Fruit fly (Drosophila melanogaster) whole organism, pupa: Measurements from ENCODE around the gene Ncc69.

Source experiments
- CG10348 ChIP-seq: fragments of 200-800 bp; sonication (Bioruptor generic); IDR thresholded peaks from 2 replicates; pipeline ENCODE4 v1.3.6; 2022; ENCODE audit warnings: missing biosample characterization, missing genetic modification characterization
- CG12605 ChIP-seq: fragments of 200-800 bp; sonication (Bioruptor generic); IDR thresholded peaks from 2 replicates; pipeline ENCODE4 v1.3.6; 2022; ENCODE audit warnings: missing biosample characterization, missing genetic modification characterization
- CG13204 ChIP-seq: fragments of 200-800 bp; sonication (Bioruptor generic); optimal IDR thresholded peaks from 2 replicates; lab custom pipeline; 2018; ENCODE audit warnings: missing biosample characterization, mild to moderate bottlenecking, missing genetic modification characterization, moderate library complexity
- CG14655 ChIP-seq: fragments of 200-800 bp; sonication (Bioruptor generic); optimal IDR thresholded peaks from 3 replicates; lab custom pipeline; 2017; ENCODE audit warnings: mild to moderate bottlenecking, missing biosample characterization, missing genetic modification reagents, missing genetic modification characterization
- CG15710 ChIP-seq: fragments of 200-800 bp; sonication (Bioruptor generic); optimal IDR thresholded peaks from 2 replicates; lab custom pipeline; 2018; ENCODE audit warnings: missing biosample characterization, mild to moderate bottlenecking, missing genetic modification characterization, moderate library complexity
- CG17806 ChIP-seq: fragments of 200-800 bp; sonication (Bioruptor generic); optimal IDR thresholded peaks from 2 replicates; lab custom pipeline; 2018; ENCODE audit warnings: missing biosample characterization, mild to moderate bottlenecking, missing genetic modification characterization, moderate library complexity
- CG32121 ChIP-seq: fragments of 200-800 bp; sonication (Bioruptor generic); IDR thresholded peaks from 2 replicates; pipeline ENCODE4 v1.3.6; 2022; ENCODE audit warnings: missing biosample characterization, missing genetic modification characterization
- CG34367 ChIP-seq: fragments of 200-800 bp; sonication (Bioruptor generic); optimal IDR thresholded peaks from 2 replicates; lab custom pipeline; 2018; ENCODE audit warnings: missing biosample characterization, mild to moderate bottlenecking, missing genetic modification characterization
- CG4496 ChIP-seq: fragments of 200-800 bp; sonication (Bioruptor generic); IDR thresholded peaks from 3 replicates; pipeline ENCODE4 v1.3.6; 2022; ENCODE audit warnings: missing biosample characterization, missing genetic modification characterization
- CG8159 ChIP-seq: fragments of 200-800 bp; sonication (Bioruptor generic); optimal IDR thresholded peaks from 3 replicates; lab custom pipeline; 2018; ENCODE audit warnings: missing biosample characterization, mild to moderate bottlenecking, missing genetic modification characterization, moderate library complexity
- CG8301 ChIP-seq: fragments of 200-800 bp; sonication (Bioruptor generic); optimal IDR thresholded peaks from 2 replicates; lab custom pipeline; 2018; ENCODE audit warnings: missing biosample characterization, mild to moderate bottlenecking, missing genetic modification characterization
- CG9948 ChIP-seq: fragments of 200-800 bp; sonication (Bioruptor generic); optimal IDR thresholded peaks from 2 replicates; lab custom pipeline; 2018; ENCODE audit warnings: missing biosample characterization, mild to moderate bottlenecking, missing genetic modification characterization, moderate library complexity
- D1 ChIP-seq: fragments of 200-800 bp; sonication (Bioruptor generic); optimal IDR thresholded peaks from 2 replicates; lab custom pipeline; 2018; ENCODE audit warnings: missing biosample characterization, mild to moderate bottlenecking, missing genetic modification characterization, moderate library complexity
- EcR ChIP-seq: fragments of 200-800 bp; sonication (Bioruptor generic); optimal IDR thresholded peaks from 3 replicates; lab custom pipeline; 2019; ENCODE audit warnings: missing biosample characterization, missing genetic modification characterization, mild to moderate bottlenecking, moderate library complexity, missing genetic modification reagents
- Ets98B ChIP-seq: fragments of 200-800 bp; sonication (Bioruptor generic); IDR thresholded peaks from 2 replicates; pipeline ENCODE4 v1.3.6; 2022; ENCODE audit warnings: missing biosample characterization, missing genetic modification characterization
- Pif1A ChIP-seq: fragments of 200-800 bp; sonication (Bioruptor generic); optimal IDR thresholded peaks from 3 replicates; lab custom pipeline; 2016; ENCODE audit warnings: missing biosample characterization, missing genetic modification characterization
- Pif1B ChIP-seq: fragments of 200-800 bp; sonication (Bioruptor generic); optimal IDR thresholded peaks from 3 replicates; lab custom pipeline; 2016; ENCODE audit warnings: missing biosample characterization, missing genetic modification characterization
- Snoo ChIP-seq: fragments of 200-800 bp; sonication (Bioruptor generic); optimal IDR thresholded peaks from 3 replicates; lab custom pipeline; 2017; ENCODE audit warnings: missing biosample characterization, mild to moderate bottlenecking, missing genetic modification characterization, inconsistent platforms
- fd96Ca ChIP-seq: fragments of 200-800 bp; sonication (Bioruptor generic); IDR thresholded peaks from 3 replicates; pipeline ENCODE4 v1.3.6; 2022; ENCODE audit warnings: missing biosample characterization, missing genetic modification characterization
- gl ChIP-seq: fragments of 200-800 bp; sonication (Bioruptor generic); optimal IDR thresholded peaks from 2 replicates; lab custom pipeline; 2018; ENCODE audit warnings: missing biosample characterization, mild to moderate bottlenecking, missing genetic modification characterization
- rn ChIP-seq: fragments of 200-800 bp; sonication (Bioruptor generic); IDR thresholded peaks from 2 replicates; pipeline ENCODE4 v1.3.6; 2022; ENCODE audit warnings: missing biosample characterization, missing genetic modification characterization

The Ncc69 gene

DNA sequence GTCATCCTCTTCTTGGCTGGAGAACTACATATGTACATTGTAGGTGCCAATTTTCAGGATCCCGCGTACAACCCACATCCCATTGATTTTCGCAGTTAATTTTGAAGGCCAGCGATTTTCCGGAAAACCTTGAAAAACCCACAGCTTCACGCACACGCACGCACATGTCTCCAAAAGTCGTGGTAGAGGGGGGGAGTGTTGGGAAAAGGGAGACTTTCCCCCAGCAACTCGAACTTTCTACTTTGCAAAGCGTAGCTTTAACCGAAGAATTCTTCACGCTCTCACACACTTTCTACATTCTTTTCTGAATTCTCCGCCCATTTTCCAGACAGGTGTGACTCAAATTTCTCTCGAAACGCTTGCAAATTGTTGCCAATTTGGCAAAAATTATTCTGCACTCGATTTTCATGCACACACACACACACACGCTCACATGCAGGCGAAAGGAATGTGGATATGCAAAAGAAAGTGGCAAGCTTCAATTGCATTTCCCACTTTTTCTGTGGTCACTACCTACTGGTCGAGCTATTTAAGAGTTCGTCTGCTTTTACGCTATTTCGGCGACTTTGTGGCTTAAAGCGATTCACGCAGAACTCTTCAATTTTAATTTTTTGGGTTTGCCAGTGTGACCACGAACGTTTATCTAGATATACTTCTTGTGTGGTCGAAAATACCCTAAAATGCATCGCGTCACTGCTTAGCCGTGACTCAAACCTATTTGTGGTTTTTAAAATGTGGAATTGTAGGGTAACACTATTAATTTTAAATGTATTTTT lies 23.1 kb upstream of the Ncc69 start, which contains the start of gene SCaMC:
Gene SCaMC (minus strand): TSS at position 654 of the 776 bp plus-strand sequence.
- no peak for TF ChIP-seq rn (GFP tag; lab: Robert Waterston, UW)
- TF ChIP-seq, all 21 proteins: peak for 0

DNA sequence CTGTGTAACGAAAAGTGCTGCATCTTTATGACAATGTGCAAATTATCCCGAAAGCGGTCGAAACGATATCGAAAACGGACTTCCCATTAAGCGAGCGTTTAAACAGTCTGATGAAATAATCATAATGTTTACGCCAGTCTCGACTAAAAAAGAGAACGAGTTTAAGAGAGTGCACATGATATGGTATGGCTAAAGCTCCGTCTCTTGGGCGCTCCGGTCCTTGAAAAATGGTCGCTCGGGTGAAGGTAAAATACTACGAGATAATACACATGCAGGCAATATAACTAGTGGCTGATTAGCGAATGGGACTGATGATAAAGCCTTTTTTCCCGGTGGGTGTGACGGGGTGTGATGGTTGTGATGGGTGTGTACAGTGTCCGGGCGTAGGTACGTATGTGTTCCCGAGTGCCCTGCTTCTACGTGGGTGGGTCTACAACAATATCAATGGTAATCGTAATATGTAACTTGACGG lies 20.0 kb upstream of the Ncc69 start:
- TF ChIP-seq CG32121 (no peak), EcR (GFP tag; lab: Kevin White, UChicago) (peak; percentile 78)
- TF ChIP-seq, all 21 proteins: peak for 1

DNA sequence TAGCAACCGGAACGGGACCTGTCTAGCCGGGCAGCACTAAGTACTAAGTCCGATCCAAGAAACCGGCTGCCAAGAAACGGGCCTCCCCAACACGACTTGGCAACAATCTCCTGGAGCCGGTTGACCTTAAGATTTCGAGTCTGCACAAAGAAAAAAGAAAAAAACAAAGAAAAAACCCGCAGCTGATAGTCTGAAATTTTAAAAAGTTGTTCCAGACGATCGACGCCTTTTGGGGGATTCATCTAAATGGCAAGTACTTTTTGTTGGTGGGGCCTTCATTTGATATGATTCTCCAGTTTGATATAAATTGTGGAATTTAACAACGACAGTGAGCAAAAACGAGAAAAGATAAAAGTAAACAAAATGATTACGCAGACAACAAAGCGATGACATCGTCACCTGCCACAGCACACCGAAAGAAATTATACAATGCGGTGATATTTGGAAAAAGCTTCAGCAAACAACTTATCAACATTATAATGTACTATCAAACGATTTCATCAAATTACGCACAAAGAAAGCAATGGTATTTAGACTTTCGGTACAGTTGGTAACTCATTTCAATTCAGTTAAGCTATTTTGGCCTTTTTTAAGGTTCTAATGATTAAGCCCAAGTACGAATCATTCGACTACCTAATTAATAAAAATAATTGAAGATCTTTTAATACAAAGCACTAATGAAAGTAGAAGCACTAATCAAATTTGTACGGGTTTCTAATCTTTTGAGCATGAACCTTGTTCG lies 19.4 kb upstream of the Ncc69 start:
- TF ChIP-seq EcR (GFP tag; lab: Kevin White, UChicago): peak; percentile 74
- no peak for TF ChIP-seq CG10348
- peak; percentile 75 for TF ChIP-seq CG8159
- TF ChIP-seq CG4496: no peak
- TF ChIP-seq CG34367 (tag; lab: Kevin White, UChicago): no peak
- TF ChIP-seq CG15710 (tag; lab: Kevin White, UChicago): peak; percentile 64
- no peak for TF ChIP-seq gl (tag; lab: Kevin White, UChicago)
- peak; percentile 47 for TF ChIP-seq CG17806 (tag; lab: Kevin White, UChicago)
- no peak for TF ChIP-seq rn (GFP tag; lab: Robert Waterston, UW)
- no peak for TF ChIP-seq CG12605 (GFP tag; lab: Robert Waterston, UW)
- peak; percentile 59 for TF ChIP-seq Pif1B (GFP tag; lab: Kevin White, UChicago)
- peak; percentile 49 for TF ChIP-seq CG9948 (tag; lab: Kevin White, UChicago)
- TF ChIP-seq CG8301: peak; percentile 32
- peak; percentile 60 for TF ChIP-seq Snoo (tag; lab: Kevin White, UChicago)
- peak; percentile 77 for TF ChIP-seq Pif1A (GFP tag; lab: Kevin White, UChicago)
- no peak for TF ChIP-seq fd96Ca (GFP tag; lab: Robert Waterston, UW)
- no peak for TF ChIP-seq Ets98B (GFP tag; lab: Robert Waterston, UW)

DNA sequence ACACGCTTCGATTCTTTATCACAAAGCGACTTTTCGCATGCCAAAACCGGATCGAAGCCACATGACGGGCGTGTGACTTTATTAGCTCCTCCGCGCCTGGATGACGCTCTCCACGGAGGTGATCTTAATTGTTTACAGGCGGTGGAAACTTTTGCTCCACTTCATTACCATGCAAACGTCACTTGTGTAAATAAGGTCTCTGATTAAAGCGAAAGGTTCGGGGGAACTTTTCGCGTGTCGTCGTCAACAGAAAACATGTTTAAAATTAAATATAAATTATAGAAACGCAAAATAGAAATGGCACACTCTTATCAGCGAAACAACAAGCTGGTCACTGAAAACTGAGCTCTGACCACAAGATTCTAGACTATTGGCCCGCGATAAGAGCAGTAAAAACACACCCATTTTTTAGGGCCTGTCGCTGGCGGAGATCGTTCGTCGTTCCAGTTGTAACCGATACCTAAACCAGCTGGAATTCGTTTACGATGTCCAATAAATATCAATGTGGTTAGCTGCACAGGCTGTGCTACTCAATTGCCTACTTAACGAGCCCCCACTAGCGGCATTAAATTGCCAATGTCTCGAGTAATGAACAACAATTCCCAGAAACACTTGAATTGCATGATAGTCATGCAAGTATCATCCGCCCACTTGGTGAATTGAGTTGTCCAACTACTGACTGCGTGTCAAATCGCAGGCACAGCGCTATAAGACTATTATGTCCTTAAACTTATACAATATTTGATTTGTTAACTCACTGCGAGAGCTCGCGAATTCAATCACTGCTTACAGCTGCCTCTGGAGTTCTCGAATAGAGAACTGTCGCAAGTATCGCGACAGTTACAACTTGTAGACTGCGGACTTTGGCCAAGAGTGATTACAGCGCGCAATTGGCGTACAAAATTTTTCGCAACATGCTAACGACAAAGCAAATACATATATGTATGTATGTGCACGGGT lies 18.4 kb upstream of the Ncc69 start:
- TF ChIP-seq EcR (GFP tag; lab: Kevin White, UChicago): peak; percentile 39
- no peak for TF ChIP-seq fd96Ca (GFP tag; lab: Robert Waterston, UW)

DNA sequence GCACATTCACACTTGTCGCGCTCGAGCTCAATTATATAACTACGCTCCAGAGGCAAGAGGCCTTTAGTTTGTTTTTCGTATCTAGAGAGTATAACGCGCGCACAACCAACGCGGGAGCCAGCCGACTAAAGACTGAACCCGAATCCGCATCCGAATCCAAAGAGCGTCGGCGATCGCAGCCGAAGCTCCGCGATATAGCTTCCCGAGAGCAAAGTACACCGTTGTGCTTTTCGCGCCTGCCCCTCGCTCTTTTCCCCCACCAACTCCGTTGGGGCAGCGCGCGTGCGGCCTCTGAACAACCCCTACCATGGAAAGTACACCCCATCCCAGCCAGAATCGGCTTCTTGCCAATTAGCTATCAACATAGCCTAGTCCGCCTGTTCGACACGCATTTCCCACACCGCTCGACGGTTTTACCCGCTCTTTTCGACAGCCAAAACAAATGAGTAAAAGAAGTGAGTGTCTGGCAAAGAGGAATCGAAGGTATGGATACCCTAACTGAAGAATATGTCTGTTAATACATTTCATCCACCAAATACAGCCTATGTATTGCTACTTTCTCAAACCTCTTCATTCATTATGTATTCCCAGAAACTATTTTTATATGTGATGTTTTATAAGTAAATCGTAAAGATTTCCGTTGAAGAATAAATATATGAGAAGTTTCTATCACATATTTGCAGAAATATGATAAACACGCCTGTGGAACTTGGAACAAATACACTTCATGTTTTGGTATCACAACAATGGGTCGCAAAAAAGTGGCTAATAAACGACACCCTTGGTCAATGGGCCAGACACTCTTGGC lies 17.5 kb upstream of the Ncc69 start:
- TF ChIP-seq D1 (no peak), CG13204 (GFP tag; lab: Kevin White, UChicago) (peak; percentile 97), CG32121 (peak; percentile 93), CG17806 (tag; lab: Kevin White, UChicago) (peak; percentile 46), CG8159 (peak; percentile 50), CG10348 (no peak), CG12605 (GFP tag; lab: Robert Waterston, UW) (peak; percentile 94), Pif1A (GFP tag; lab: Kevin White, UChicago) (peak; percentile 91), CG8301 (peak; percentile 71), Snoo (tag; lab: Kevin White, UChicago) (peak; percentile 88), CG4496 (peak; percentile 96), CG34367 (tag; lab: Kevin White, UChicago) (peak; percentile 69), Ets98B (GFP tag; lab: Robert Waterston, UW) (peak; percentile 92), CG14655 (GFP tag; lab: Kevin White, UChicago) (peak; percentile 85), CG15710 (tag; lab: Kevin White, UChicago) (peak; percentile 42), fd96Ca (GFP tag; lab: Robert Waterston, UW) (peak; percentile 85), CG9948 (tag; lab: Kevin White, UChicago) (peak; percentile 35), Pif1B (GFP tag; lab: Kevin White, UChicago) (peak; percentile 91), gl (tag; lab: Kevin White, UChicago) (peak; percentile 98), rn (GFP tag; lab: Robert Waterston, UW) (peak; percentile 46; the same call in 1 of the 2 replicates), EcR (GFP tag; lab: Kevin White, UChicago) (peak; percentile 77)
